Worm (Caenorhabditis elegans) whole organism, L3 larva: ENCODE measurements around the gene C13E3.1.

Source experiments
- R02D3.7 ChIP-seq: fragments of 150-350 bp; optimal IDR thresholded peaks from 2 replicates; lab custom pipeline; 2014; ENCODE audit warnings: missing biosample characterization, missing genetic modification characterization
- ama-1 ChIP-seq: fragments of 150-350 bp; optimal IDR thresholded peaks from 2 replicates; lab custom pipeline; 2018
- ceh-82 ChIP-seq: fragments of 150-350 bp; optimal IDR thresholded peaks from 2 replicates; lab custom pipeline; 2014; ENCODE audit warnings: missing biosample characterization, missing genetic modification characterization
- ceh-9 ChIP-seq: sonication (generic microtip); optimal IDR thresholded peaks from 2 replicates; lab custom pipeline; 2018; ENCODE audit warnings: missing biosample characterization, missing genetic modification characterization
- nhr-237 ChIP-seq: fragments of 150-350 bp; optimal IDR thresholded peaks from 2 replicates; lab custom pipeline; 2014; ENCODE audit warnings: missing biosample characterization, missing genetic modification characterization
- skn-1 ChIP-seq: fragments of 150-350 bp; optimal IDR thresholded peaks from 2 replicates; lab custom pipeline; 2014; ENCODE audit warnings: missing biosample characterization, missing genetic modification characterization
- ztf-11 ChIP-seq: fragments of 150-350 bp; optimal IDR thresholded peaks from 2 replicates; lab custom pipeline; 2014; ENCODE audit warnings: missing biosample characterization, missing genetic modification characterization

ce11 chrX:8934246-8934645 lies 41.3 kb downstream of the C13E3.1 start:
- no peak for TF ChIP-seq R02D3.7 (tag; lab: Kevin White, UChicago)
- TF ChIP-seq ama-1 (lab: Kevin White, UChicago) = no peak
- TF ChIP-seq nhr-237 (tag; lab: Kevin White, UChicago) = no peak
- TF ChIP-seq ceh-9 (tag; lab: Kevin White, UChicago) = no peak
- no peak for TF ChIP-seq ztf-11 (tag; lab: Kevin White, UChicago)
- TF ChIP-seq ceh-82 (tag; lab: Kevin White, UChicago) = no peak
- no peak for TF ChIP-seq skn-1 (tag; lab: Kevin White, UChicago)
